Fruit fly (Drosophila melanogaster) whole organism, embryonic: ENCODE measurements around the gene GNBP3.
A peak's percentile ranks its signal among the peaks of the same experiment; 100 is the strongest.

ENCODE experiments used
- BEAF-32 ChIP-seq: fragments of 200-800 bp; sonication (Bioruptor generic); optimal IDR thresholded peaks from 3 replicates; lab custom pipeline; 2017; ENCODE audit warnings: missing biosample characterization, missing genetic modification characterization, mild to moderate bottlenecking, moderate library complexity, missing genetic modification reagents
- Bgb ChIP-seq: fragments of 200-800 bp; sonication (Bioruptor generic); IDR thresholded peaks from 2 replicates; pipeline ENCODE4 v1.3.6; 2022; ENCODE audit warnings: missing biosample characterization, missing genetic modification characterization; ENCODE audit not compliant: partially characterized antibody
- Blimp-1 ChIP-seq: fragments of 200-800 bp; sonication (Bioruptor generic); optimal IDR thresholded peaks from 3 replicates; lab custom pipeline; 2018; ENCODE audit warnings: missing biosample characterization, missing genetic modification characterization, mild to moderate bottlenecking, moderate library complexity, missing genetic modification reagents
- CG10274 ChIP-seq: fragments of 200-800 bp; sonication (Bioruptor generic); optimal IDR thresholded peaks from 3 replicates; lab custom pipeline; 2017; ENCODE audit warnings: missing biosample characterization, mild to moderate bottlenecking, missing genetic modification characterization
- CG10543 ChIP-seq: fragments of 200-800 bp; sonication (Bioruptor generic); optimal IDR thresholded peaks from 3 replicates; lab custom pipeline; 2017; ENCODE audit warnings: missing biosample characterization, mild to moderate bottlenecking, missing genetic modification characterization, moderate library complexity
- CG11085 ChIP-seq: fragments of 200-800 bp; sonication (Bioruptor generic); IDR thresholded peaks from 2 replicates; pipeline ENCODE4 v1.3.6; 2022; ENCODE audit warnings: missing biosample characterization, missing genetic modification characterization
- CG12104 ChIP-seq: fragments of 200-800 bp; sonication (Bioruptor generic); optimal IDR thresholded peaks from 3 replicates; lab custom pipeline; 2016; ENCODE audit warnings: missing biosample characterization, missing genetic modification characterization
- CG12659 ChIP-seq: fragments of 200-800 bp; sonication (Bioruptor generic); optimal IDR thresholded peaks from 3 replicates; lab custom pipeline; 2017; ENCODE audit warnings: mild to moderate bottlenecking, missing biosample characterization, missing genetic modification reagents, missing genetic modification characterization
- CG13287 ChIP-seq: fragments of 200-800 bp; sonication (Bioruptor generic); IDR thresholded peaks from 2 replicates; pipeline ENCODE4 v1.3.6; 2022; ENCODE audit warnings: missing biosample characterization, missing genetic modification characterization; ENCODE audit not compliant: partially characterized antibody
- CG14014 ChIP-seq: fragments of 200-800 bp; sonication (Bioruptor generic); IDR thresholded peaks from 2 replicates; pipeline ENCODE4 v1.3.6; 2022; ENCODE audit warnings: missing biosample characterization, missing genetic modification characterization
- CG17829 ChIP-seq: fragments of 200-800 bp; optimal IDR thresholded peaks from 2 replicates; lab custom pipeline; 2019; ENCODE audit warnings: missing biosample characterization, mild to moderate bottlenecking, missing genetic modification characterization, moderate library complexity
- CG34224 ChIP-seq: fragments of 200-800 bp; sonication (Bioruptor generic); IDR thresholded peaks from 3 replicates; pipeline ENCODE4 v1.3.6; 2022; ENCODE audit warnings: missing biosample characterization, missing genetic modification characterization; ENCODE audit not compliant: partially characterized antibody
- CG7786 ChIP-seq: fragments of 200-800 bp; sonication (Bioruptor generic); optimal IDR thresholded peaks from 2 replicates; lab custom pipeline; 2016; ENCODE audit warnings: missing biosample characterization, missing genetic modification characterization
- CG8924 ChIP-seq: fragments of 200-800 bp; optimal IDR thresholded peaks from 3 replicates; lab custom pipeline; 2019; ENCODE audit warnings: missing biosample characterization, mild to moderate bottlenecking, missing genetic modification characterization, moderate library complexity
- Dll ChIP-seq: fragments of 200-800 bp; sonication (Bioruptor generic); IDR thresholded peaks from 4 replicates; pipeline ENCODE4 v1.3.6; 2022; ENCODE audit warnings: missing biosample characterization, missing genetic modification characterization; ENCODE audit not compliant: partially characterized antibody
- Doc3 ChIP-seq: fragments of 200-800 bp; sonication (Bioruptor generic); IDR thresholded peaks from 3 replicates; pipeline ENCODE4 v1.3.6; 2022; ENCODE audit warnings: missing biosample characterization, missing genetic modification characterization; ENCODE audit not compliant: partially characterized antibody
- Dref ChIP-seq: fragments of 200-800 bp; sonication (Bioruptor generic); IDR thresholded peaks from 2 replicates; pipeline ENCODE4 v1.3.6; 2022; ENCODE audit warnings: missing biosample characterization, missing genetic modification characterization
- HLH4C ChIP-seq: fragments of 200-800 bp; sonication (Bioruptor generic); IDR thresholded peaks from 3 replicates; pipeline ENCODE4 v1.3.6; 2022; ENCODE audit warnings: missing biosample characterization, missing genetic modification characterization; ENCODE audit not compliant: partially characterized antibody
- Hmx ChIP-seq: fragments of 200-800 bp; sonication (Bioruptor generic); optimal IDR thresholded peaks from 2 replicates; lab custom pipeline; 2016; ENCODE audit warnings: missing biosample characterization, missing genetic modification characterization
- Med ChIP-seq: fragments of 200-800 bp; sonication (Bioruptor generic); peaks from one replicate; lab custom pipeline; 2016; ENCODE audit warnings: missing biosample characterization, missing genetic modification characterization, mild to moderate bottlenecking, inconsistent platforms, moderate library complexity
- PHDP ChIP-seq: fragments of 200-800 bp; sonication (Bioruptor generic); optimal IDR thresholded peaks from 3 replicates; lab custom pipeline; 2018; ENCODE audit warnings: missing biosample characterization, mild to moderate bottlenecking, missing genetic modification characterization, moderate library complexity
- Scr ChIP-seq: fragments of 200-800 bp; sonication (Bioruptor generic); IDR thresholded peaks from 2 replicates; pipeline ENCODE4 v1.3.6; 2022; ENCODE audit warnings: missing biosample characterization, missing genetic modification characterization; ENCODE audit not compliant: partially characterized antibody
- Sry-β ChIP-seq: fragments of 200-800 bp; sonication (Bioruptor generic); optimal IDR thresholded peaks from 2 replicates; lab custom pipeline; 2018; ENCODE audit warnings: missing biosample characterization, mild to moderate bottlenecking, missing genetic modification characterization, moderate library complexity
- Sry-δ ChIP-seq: fragments of 200-800 bp; sonication (Bioruptor generic); optimal IDR thresholded peaks from 2 replicates; lab custom pipeline; 2016; ENCODE audit warnings: missing biosample characterization, missing genetic modification characterization
- ato ChIP-seq: fragments of 200-800 bp; sonication (Bioruptor generic); IDR thresholded peaks from 2 replicates; pipeline ENCODE4 v1.3.6; 2022; ENCODE audit warnings: missing biosample characterization, missing genetic modification characterization; ENCODE audit not compliant: partially characterized antibody
- crp ChIP-seq, 2 experiments: fragments of 200-800 bp; sonication (Bioruptor generic); optimal IDR thresholded peaks; 2 replicates in 1 of 2; 3 replicates in 1 of 2; lab custom pipeline; 2017; ENCODE audit warnings: missing biosample characterization in 2 of 2, missing genetic modification characterization in 2 of 2, mild to moderate bottlenecking in 1 of 2, moderate library complexity in 1 of 2
- dati ChIP-seq: fragments of 200-800 bp; sonication (Bioruptor generic); IDR thresholded peaks from 2 replicates; pipeline ENCODE4 v1.3.6; 2022; ENCODE audit warnings: missing biosample characterization, missing genetic modification characterization
- hb ChIP-seq: fragments of 200-800 bp; sonication (Bioruptor generic); IDR thresholded peaks from 3 replicates; pipeline ENCODE4 v1.3.6; 2022; ENCODE audit warnings: missing biosample characterization, missing genetic modification characterization; ENCODE audit not compliant: partially characterized antibody
- hbn ChIP-seq: fragments of 200-800 bp; sonication (Bioruptor generic); IDR thresholded peaks from 2 replicates; pipeline ENCODE4 v1.3.6; 2022; ENCODE audit warnings: missing biosample characterization, missing genetic modification characterization; ENCODE audit not compliant: partially characterized antibody
- knrl ChIP-seq: fragments of 200-800 bp; sonication (Bioruptor generic); IDR thresholded peaks from 3 replicates; pipeline ENCODE4 v1.3.6; 2022; ENCODE audit warnings: missing biosample characterization, missing genetic modification characterization; ENCODE audit not compliant: partially characterized antibody
- lbe ChIP-seq: fragments of 200-800 bp; sonication (Bioruptor generic); optimal IDR thresholded peaks from 2 replicates; lab custom pipeline; 2016; ENCODE audit warnings: missing biosample characterization, mild to moderate bottlenecking, missing genetic modification characterization
- nerfin-2 ChIP-seq: fragments of 200-800 bp; sonication (Bioruptor generic); IDR thresholded peaks from 2 replicates; pipeline ENCODE4 v1.3.6; 2022; ENCODE audit warnings: missing biosample characterization, missing genetic modification characterization; ENCODE audit not compliant: partially characterized antibody
- otp ChIP-seq: fragments of 200-800 bp; sonication (Bioruptor generic); IDR thresholded peaks from 3 replicates; pipeline ENCODE4, ENCODE4 v1.3.6; 2022; ENCODE audit warnings: missing biosample characterization, missing genetic modification characterization
- peb ChIP-seq: fragments of 200-800 bp; sonication (Bioruptor generic); IDR thresholded peaks from 2 replicates; pipeline ENCODE4 v1.3.6; 2022; ENCODE audit warnings: missing biosample characterization, missing genetic modification characterization
- pzg ChIP-seq: fragments of 200-800 bp; sonication (Bioruptor generic); optimal IDR thresholded peaks from 3 replicates; lab custom pipeline; 2018; ENCODE audit warnings: missing biosample characterization, mild to moderate bottlenecking, missing genetic modification characterization, moderate library complexity
- sima ChIP-seq: fragments of 200-800 bp; sonication (Bioruptor generic); optimal IDR thresholded peaks from 2 replicates; lab custom pipeline; 2016; ENCODE audit warnings: missing biosample characterization, missing genetic modification characterization
- slbo ChIP-seq: fragments of 200-800 bp; sonication (Bioruptor generic); IDR thresholded peaks from 2 replicates; pipeline ENCODE4 v1.3.6; 2022; ENCODE audit warnings: missing biosample characterization, missing genetic modification characterization
- slou ChIP-seq: fragments of 200-800 bp; sonication (Bioruptor generic); optimal IDR thresholded peaks from 3 replicates; lab custom pipeline; 2016; ENCODE audit warnings: missing biosample characterization, missing genetic modification characterization
- sr ChIP-seq: fragments of 200-800 bp; sonication (Bioruptor generic); IDR thresholded peaks from 3 replicates; pipeline ENCODE4 v1.3.6; 2022; ENCODE audit warnings: missing biosample characterization, missing genetic modification characterization
- tna ChIP-seq: fragments of 200-800 bp; sonication (Bioruptor generic); IDR thresholded peaks from 2 replicates; pipeline ENCODE4 v1.3.6; 2022; ENCODE audit warnings: missing biosample characterization, missing genetic modification characterization; ENCODE audit not compliant: partially characterized antibody
- toy ChIP-seq: fragments of 200-800 bp; sonication (Bioruptor generic); IDR thresholded peaks from 2 replicates; pipeline ENCODE4 v1.3.6; 2022; ENCODE audit warnings: missing biosample characterization, missing genetic modification characterization
- unc-4 ChIP-seq: fragments of 200-800 bp; sonication (Bioruptor generic); IDR thresholded peaks from 2 replicates; pipeline ENCODE4 v1.3.6; 2022; ENCODE audit warnings: missing biosample characterization, missing genetic modification characterization; ENCODE audit not compliant: partially characterized antibody
- wek ChIP-seq: fragments of 200-800 bp; sonication (Bioruptor generic); optimal IDR thresholded peaks from 3 replicates; lab custom pipeline; 2018; ENCODE audit warnings: missing biosample characterization, mild to moderate bottlenecking, missing genetic modification characterization, moderate library complexity
- zen2 ChIP-seq: fragments of 200-800 bp; sonication (Bioruptor generic); IDR thresholded peaks from 3 replicates; pipeline ENCODE4 v1.3.6; 2022; ENCODE audit warnings: missing biosample characterization, missing genetic modification characterization; ENCODE audit not compliant: partially characterized antibody

GNBP3 gene

dm6 chr3L:8953199-8953956 lies 1.4 kb upstream of the GNBP3 start (continued):
- no peak for TF ChIP-seq lbe (GFP tag; lab: Kevin White, UChicago)
- peak; percentile 25 for TF ChIP-seq slbo (GFP tag; lab: Robert Waterston, UW)
- peak; percentile 30; the same call in 1 of the 2 replicates for TF ChIP-seq CG14014 (GFP tag; lab: Robert Waterston, UW)
- peak; percentile 53 for TF ChIP-seq Bgb (GFP tag; lab: Robert Waterston, UW)
- TF ChIP-seq CG8924 (tag; lab: Kevin White, UChicago): peak; percentile 60
- no peak for TF ChIP-seq sr (GFP tag; lab: Robert Waterston, UW)
- TF ChIP-seq sima (GFP tag; lab: Kevin White, UChicago): no peak
- TF ChIP-seq CG12104 (GFP tag; lab: Kevin White, UChicago): peak; percentile 28
- TF ChIP-seq CG11085: 0 out of 2 replicates have a peak, but pooled peaks have one; percentile 19

dm6 chr3L:8953962-8954647 lies 716 bp upstream of the GNBP3 start, which contains the start of the genes CG43783 and orb2:
TSS of gene CG43783 (minus strand) at chr3L:8954272.
TSS of gene orb2 (minus strand) at chr3L:8954463.
- no peak for TF ChIP-seq otp (GFP tag; lab: Robert Waterston, UW)
- TF ChIP-seq toy (GFP tag; lab: Robert Waterston, UW): no peak
- peak; percentile 55; the same call in 2 of the 3 replicates for TF ChIP-seq zen2 (GFP tag; lab: Robert Waterston, UW)
- TF ChIP-seq hbn (GFP tag; lab: Robert Waterston, UW): peak; percentile 57
- peak; percentile 62 for TF ChIP-seq Dll
- TF ChIP-seq Dref (GFP tag; lab: Robert Waterston, UW): peak; percentile 80
- TF ChIP-seq knrl (GFP tag; lab: Robert Waterston, UW): peak; percentile 23; the same call in 2 of the 3 replicates
- TF ChIP-seq HLH4C (GFP tag; lab: Robert Waterston, UW): peak; percentile 77
- peak; percentile 69 for TF ChIP-seq CG13287 (GFP tag; lab: Robert Waterston, UW)
- TF ChIP-seq tna (GFP tag; lab: Robert Waterston, UW): peak; percentile 55; the same call in 1 of the 2 replicates
- peak; percentile 77 for TF ChIP-seq CG34224 (GFP tag; lab: Robert Waterston, UW)
- TF ChIP-seq hb: peak; percentile 71; the same call in 2 of the 3 replicates
- peak; percentile 60 for TF ChIP-seq Scr (GFP tag; lab: Robert Waterston, UW)
- TF ChIP-seq CG7786 (GFP tag; lab: Kevin White, UChicago): no peak
- TF ChIP-seq Hmx: no peak
- peak; percentile 26 to 89 for TF ChIP-seq crp (GFP tag; optimal IDR thresholded peaks at IDR 0.05; lab: Kevin White, UChicago)
- TF ChIP-seq unc-4 (GFP tag; lab: Robert Waterston, UW): peak; percentile 64
- peak; percentile 71 for TF ChIP-seq Sry-δ (GFP tag; lab: Kevin White, UChicago)
- no peak for TF ChIP-seq PHDP (tag; lab: Kevin White, UChicago)
- peak; percentile 4 for TF ChIP-seq CG12659
- no peak for TF ChIP-seq peb (GFP tag; lab: Robert Waterston, UW)
- no peak for TF ChIP-seq CG17829 (tag; lab: Kevin White, UChicago)
- no peak for TF ChIP-seq CG10274 (GFP tag; lab: Kevin White, UChicago)
- TF ChIP-seq Med (GFP tag; lab: Kevin White, UChicago): peak; percentile 32
- no peak for TF ChIP-seq dati (GFP tag; lab: Robert Waterston, UW)
- peak; percentile 21 for TF ChIP-seq Sry-β (GFP tag; lab: Kevin White, UChicago)
- peak; percentile 33; the same call in 1 of the 3 replicates for TF ChIP-seq Doc3 (GFP tag; lab: Robert Waterston, UW)
- TF ChIP-seq wek: peak; percentile 63
- peak; percentile 75 for TF ChIP-seq ato
- no peak for TF ChIP-seq slou (GFP tag; lab: Kevin White, UChicago)
- no peak for TF ChIP-seq Blimp-1
- peak; percentile 46; the same call in 1 of the 2 replicates for TF ChIP-seq nerfin-2 (GFP tag; lab: Robert Waterston, UW)
- no peak for TF ChIP-seq CG10543
- TF ChIP-seq BEAF-32 (GFP tag; lab: Kevin White, UChicago): peak; percentile 63
- TF ChIP-seq pzg (GFP tag; lab: Kevin White, UChicago): peak; percentile 53
